Worm (Caenorhabditis elegans): Measurements from ENCODE around the gene C04C11.1.

- TF ChIP-seq T26A8.4 (GFP tag; IDR thresholded peaks at IDR 0.05): no peak
- no peak for TF ChIP-seq ZK546.5 (tag; optimal IDR thresholded peaks at IDR 0.05)
- no peak for TF ChIP-seq ama-1 (optimal IDR thresholded peaks at IDR 0.05)
Observed at ce11 chrX:14054799-14055198, 34.4 kb downstream of the C04C11.1 start.
